Worm (Caenorhabditis elegans): ENCODE measurements around the gene unc-6.

unc-6 gene

DNA sequence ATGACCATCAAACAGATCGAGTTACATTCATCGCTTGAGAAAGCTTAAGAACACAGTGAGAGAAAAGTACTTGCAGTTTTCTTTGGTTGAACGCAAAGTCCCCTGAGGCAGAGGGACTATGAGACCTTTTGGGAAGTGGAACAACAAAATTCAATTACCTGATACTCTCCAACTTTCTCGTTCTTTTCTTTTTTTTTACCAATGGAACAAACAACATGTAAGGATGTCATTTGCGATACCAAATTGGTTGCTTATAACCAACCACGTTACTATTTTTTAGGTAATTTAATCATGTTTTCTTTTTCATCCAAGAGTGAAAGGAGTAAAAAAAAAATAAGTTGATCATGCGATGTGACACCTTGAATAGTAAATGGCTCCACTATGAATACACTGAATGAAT is 32.7 kb upstream of the unc-6 start:
- peak; percentile 67 for TF ChIP-seq ces-1 (GFP tag; optimal IDR thresholded peaks at IDR 0.05)
- no peak for TF ChIP-seq tbx-8 (GFP tag; optimal IDR thresholded peaks at IDR 0.05)

DNA sequence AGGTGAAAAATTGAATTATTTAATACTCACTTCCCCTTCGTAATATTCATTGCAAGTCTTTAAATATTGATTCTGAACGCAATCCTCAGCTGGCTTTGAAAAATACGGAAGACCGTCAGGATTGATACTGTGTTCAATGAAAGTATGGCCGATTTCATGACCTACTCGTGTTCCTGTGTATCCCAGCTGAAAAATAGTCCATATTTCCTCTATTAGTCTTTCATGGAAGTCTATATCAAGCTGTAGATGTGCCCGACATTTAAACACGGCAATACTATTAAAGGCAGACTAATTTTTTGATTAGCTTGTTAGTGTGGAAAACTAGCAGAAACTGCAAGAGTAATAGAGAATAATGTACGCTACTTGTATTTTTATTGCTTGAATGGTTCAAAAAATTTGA is 27.9 kb upstream of the unc-6 start:
- no peak for TF ChIP-seq nhr-12 (tag; optimal IDR thresholded peaks at IDR 0.05)
- TF ChIP-seq hlh-1 (tag; optimal IDR thresholded peaks at IDR 0.05) = no peak
- TF ChIP-seq mab-5 (tag; optimal IDR thresholded peaks at IDR 0.05) = no peak
- TF ChIP-seq ham-2 (GFP tag; optimal IDR thresholded peaks at IDR 0.05) = no peak
- no peak for TF ChIP-seq snpc-4 (tag; optimal IDR thresholded peaks at IDR 0.05)
- TF ChIP-seq ces-1 (GFP tag; optimal IDR thresholded peaks at IDR 0.05) = no peak
- no peak for TF ChIP-seq flh-1 (GFP tag; optimal IDR thresholded peaks at IDR 0.05)
- TF ChIP-seq nhr-237 (tag; optimal IDR thresholded peaks at IDR 0.05) = no peak
- TF ChIP-seq lin-13 (tag; optimal IDR thresholded peaks at IDR 0.05) = no peak
- no peak for TF ChIP-seq mep-1 (tag; optimal IDR thresholded peaks at IDR 0.05)
- TF ChIP-seq blmp-1 (tag; optimal IDR thresholded peaks at IDR 0.05) = no peak
- no peak for TF ChIP-seq lsy-2 (tag; optimal IDR thresholded peaks at IDR 0.05)
- no peak for TF ChIP-seq unc-62 (GFP tag; optimal IDR thresholded peaks at IDR 0.05)

ce11 chrX:6863032-6863431 is 26.4 kb upstream of the unc-6 start, which contains the start of gene nep-4:
Gene nep-4, minus strand, starts transcription at chrX:6863424.
- no peak for TF ChIP-seq mls-2 (tag; optimal IDR thresholded peaks at IDR 0.05)
- no peak for TF ChIP-seq nhr-237 (tag; optimal IDR thresholded peaks at IDR 0.05)
- TF ChIP-seq mab-5 (tag; optimal IDR thresholded peaks at IDR 0.05) = no peak
- TF ChIP-seq ztf-11 (tag; optimal IDR thresholded peaks at IDR 0.05) = no peak

DNA sequence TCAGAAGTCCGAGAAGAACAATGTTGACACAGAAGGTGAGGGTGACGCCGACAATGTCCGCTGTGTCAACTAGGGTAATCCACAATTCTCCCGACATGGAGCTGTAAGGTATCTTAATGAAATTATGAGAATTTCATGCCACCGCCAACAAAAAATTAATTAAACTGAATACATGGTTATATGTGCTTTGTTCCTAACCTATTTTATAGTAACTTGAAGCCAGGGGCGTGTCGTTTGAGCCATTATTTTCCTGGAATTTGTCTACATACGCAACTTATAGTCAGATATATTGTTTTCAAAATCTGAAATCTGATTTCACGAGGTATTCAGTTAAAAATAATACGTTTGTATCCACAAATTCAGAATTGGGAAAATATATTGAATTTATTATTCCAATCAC is 23.6 kb upstream of the unc-6 start, which contains the start of gene odr-10:
Gene odr-10 (minus strand): TSS at position 101 of the 400 bp plus-strand sequence.
- TF ChIP-seq mep-1 (tag; optimal IDR thresholded peaks at IDR 0.05) = no peak
- no peak for TF ChIP-seq ceh-43 (GFP tag; optimal IDR thresholded peaks at IDR 0.05)
- TF ChIP-seq unc-120 (tag; optimal IDR thresholded peaks at IDR 0.05; ENCODE audit: poor library complexity, severe bottlenecking) = no peak
- no peak for TF ChIP-seq bed-3 (GFP tag; optimal IDR thresholded peaks at IDR 0.05)
- TF ChIP-seq nhr-28 (tag; optimal IDR thresholded peaks at IDR 0.05) = no peak
- TF ChIP-seq cnd-1 (tag; optimal IDR thresholded peaks at IDR 0.05) = no peak
- no peak for TF ChIP-seq nhr-76 (tag; optimal IDR thresholded peaks at IDR 0.05)
- no peak for TF ChIP-seq zip-8 (tag; optimal IDR thresholded peaks at IDR 0.05)
- TF ChIP-seq blmp-1 (tag; optimal IDR thresholded peaks at IDR 0.05) = no peak
- TF ChIP-seq nhr-2 (tag; optimal IDR thresholded peaks at IDR 0.05) = no peak
- TF ChIP-seq ces-1 (GFP tag; optimal IDR thresholded peaks at IDR 0.05) = no peak
- no peak for TF ChIP-seq lin-13 (tag; optimal IDR thresholded peaks at IDR 0.05)
- no peak for TF ChIP-seq tbx-8 (GFP tag; optimal IDR thresholded peaks at IDR 0.05)

DNA sequence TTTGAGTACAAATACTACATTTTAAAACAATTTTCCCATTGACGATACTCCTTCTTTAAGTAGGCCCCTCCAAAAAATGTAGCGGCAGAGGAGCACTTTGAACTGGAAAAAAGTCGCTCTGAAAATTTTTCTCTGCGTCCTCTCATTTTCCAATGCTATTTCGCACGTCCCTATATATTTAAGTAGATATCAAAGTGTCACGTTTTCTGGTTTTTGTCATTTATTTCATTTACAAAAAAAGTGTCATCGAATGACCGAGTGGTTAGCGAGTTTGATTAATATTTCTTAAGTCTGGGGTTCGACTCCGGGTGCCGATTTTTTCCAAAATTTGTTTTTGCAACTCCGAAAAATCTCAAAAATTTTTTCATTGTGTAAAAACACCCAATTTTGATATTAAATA is 22.6 kb upstream of the unc-6 start:
- no peak for TF ChIP-seq nhr-2 (tag; optimal IDR thresholded peaks at IDR 0.05)
- TF ChIP-seq elt-3 (tag; optimal IDR thresholded peaks at IDR 0.05) = no peak
- no peak for TF ChIP-seq ham-2 (GFP tag; optimal IDR thresholded peaks at IDR 0.05)
- no peak for TF ChIP-seq lin-32 (GFP tag; optimal IDR thresholded peaks at IDR 0.05)
- no peak for TF ChIP-seq unc-39 (tag; optimal IDR thresholded peaks at IDR 0.05)
- TF ChIP-seq pha-4 (tag; optimal IDR thresholded peaks at IDR 0.05) = no peak
- no peak for TF ChIP-seq cnd-1 (tag; optimal IDR thresholded peaks at IDR 0.05)
- no peak for TF ChIP-seq mep-1 (tag; optimal IDR thresholded peaks at IDR 0.05)
- no peak for TF ChIP-seq blmp-1 (tag; optimal IDR thresholded peaks at IDR 0.05)

DNA sequence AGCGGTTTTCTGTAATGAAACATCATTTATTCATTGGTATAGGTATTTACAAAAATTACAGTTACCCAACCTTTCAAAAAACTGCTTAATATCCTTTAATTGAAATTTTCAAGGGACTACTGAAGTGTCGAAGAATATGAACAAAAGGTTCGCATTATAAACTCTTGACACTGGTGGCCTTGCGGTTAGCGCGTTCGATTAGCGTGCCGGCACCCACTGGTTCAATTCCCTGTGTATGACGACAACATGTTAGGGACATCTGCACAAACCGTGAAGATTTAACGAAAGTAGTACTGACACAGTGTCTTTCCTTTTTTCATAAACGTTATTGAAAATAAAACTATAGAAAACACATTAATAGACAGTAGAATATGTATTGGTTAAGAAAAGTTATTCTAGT is 21.8 kb upstream of the unc-6 start:
- no peak for TF ChIP-seq elt-3 (tag; optimal IDR thresholded peaks at IDR 0.05)
- peak; percentile 42 for TF ChIP-seq ham-2 (GFP tag; optimal IDR thresholded peaks at IDR 0.05)
- peak; percentile 76 for TF ChIP-seq cnd-1 (tag; optimal IDR thresholded peaks at IDR 0.05)
- no peak for TF ChIP-seq ces-1 (GFP tag; optimal IDR thresholded peaks at IDR 0.05)
- TF ChIP-seq unc-120 (tag; optimal IDR thresholded peaks at IDR 0.05; ENCODE audit: poor library complexity, severe bottlenecking) = peak; percentile 15
- no peak for TF ChIP-seq ceh-39 (tag; optimal IDR thresholded peaks at IDR 0.05)
- TF ChIP-seq blmp-1 (tag; optimal IDR thresholded peaks at IDR 0.05) = no peak
- TF ChIP-seq lin-32 (GFP tag; optimal IDR thresholded peaks at IDR 0.05) = peak; percentile 5
- TF ChIP-seq nhr-12 (tag; optimal IDR thresholded peaks at IDR 0.05) = no peak
- peak; percentile 5 for TF ChIP-seq sem-2 (GFP tag; optimal IDR thresholded peaks at IDR 0.05)
- TF ChIP-seq mls-2 (tag; optimal IDR thresholded peaks at IDR 0.05) = no peak
- TF ChIP-seq sptf-1 (tag; optimal IDR thresholded peaks at IDR 0.05) = peak; percentile 41
- TF ChIP-seq M03D4.4 (tag; optimal IDR thresholded peaks at IDR 0.05) = peak; percentile 7
- no peak for TF ChIP-seq tbx-8 (GFP tag; optimal IDR thresholded peaks at IDR 0.05)
- peak; percentile 52 for TF ChIP-seq drap-1 (GFP tag; optimal IDR thresholded peaks at IDR 0.05)
- peak; percentile 31 for TF ChIP-seq ceh-83 (GFP tag; optimal IDR thresholded peaks at IDR 0.05)
- TF ChIP-seq nhr-2 (tag; optimal IDR thresholded peaks at IDR 0.05) = no peak
